Worm (Caenorhabditis elegans) whole organism, young adult: ENCODE data around the gene R11D1.13.

Experiments used
- C06A6.2 ChIP-seq: fragments of 200-800 bp; sonication (Bioruptor generic); conservative IDR thresholded peaks from 2 replicates; pipeline ENCODE4 v1.3.6; 2022; ENCODE audit warnings: missing genetic modification characterization, missing compliant biosample characterization
- C17E4.6 ChIP-seq: fragments of 200-800 bp; sonication (Bioruptor generic); IDR thresholded peaks from 2 replicates; pipeline ENCODE4 v1.3.6; 2022; ENCODE audit warnings: missing genetic modification reagents, missing genetic modification characterization, missing compliant biosample characterization
- F23B12.7 ChIP-seq: sonication (generic microtip); optimal IDR thresholded peaks from 2 replicates; lab custom pipeline; 2017; ENCODE audit warnings: missing genetic modification characterization, mild to moderate bottlenecking, missing compliant biosample characterization, antibody characterized with exemption, moderate library complexity; ENCODE audit not compliant: insufficient read depth
- F33H1.4 ChIP-seq: fragments of 200-800 bp; sonication (Bioruptor generic); IDR thresholded peaks from 2 replicates; pipeline ENCODE4 v1.3.6; 2022; ENCODE audit warnings: missing genetic modification reagents, missing genetic modification characterization, missing compliant biosample characterization
- F57A8.1 ChIP-seq: fragments of 200-800 bp; sonication (Bioruptor generic); optimal IDR thresholded peaks from 2 replicates; lab custom pipeline; 2018; ENCODE audit warnings: mild to moderate bottlenecking, missing genetic modification characterization, moderate library complexity, missing compliant biosample characterization
- T26A5.8 ChIP-seq: sonication (generic microtip); optimal IDR thresholded peaks from 2 replicates; lab custom pipeline; 2016; ENCODE audit warnings: missing genetic modification characterization, missing compliant biosample characterization
- Y67H2A.10 ChIP-seq: fragments of 200-800 bp; sonication (Bioruptor generic); conservative IDR thresholded peaks from 2 replicates; pipeline ENCODE4 v1.3.6; 2022; ENCODE audit warnings: missing genetic modification reagents, missing genetic modification characterization, missing compliant biosample characterization
- atf-7 ChIP-seq: sonication (generic microtip); optimal IDR thresholded peaks from 2 replicates; lab custom pipeline; 2017; ENCODE audit warnings: mild to moderate bottlenecking, missing genetic modification characterization, missing compliant biosample characterization
- bed-1 ChIP-seq: fragments of 200-800 bp; sonication (Bioruptor generic); IDR thresholded peaks from 2 replicates; pipeline ENCODE4 v1.3.6; 2022; ENCODE audit warnings: missing genetic modification reagents, missing genetic modification characterization, missing compliant biosample characterization
- ccch-3 ChIP-seq: fragments of 200-800 bp; sonication (Bioruptor generic); optimal IDR thresholded peaks from 2 replicates; lab custom pipeline; 2018; ENCODE audit warnings: mild to moderate bottlenecking, missing genetic modification characterization, missing compliant biosample characterization
- cebp-1 ChIP-seq, 2 experiments: fragments of 200-800 bp in 1 of 2; sonication (Bioruptor generic) in 1 of 2; sonication (generic microtip) in 1 of 2; IDR thresholded peaks in 1 of 2; optimal IDR thresholded peaks in 1 of 2; 2 replicates each; pipeline versions ENCODE4 v1.3.6 to Lab custom; 2017 to 2022; ENCODE audit warnings: missing compliant biosample characterization in 2 of 2, missing genetic modification characterization in 2 of 2, mild to moderate bottlenecking in 1 of 2, missing genetic modification reagents in 1 of 2, moderate library complexity in 1 of 2
- ceh-100 ChIP-seq: fragments of 200-800 bp; sonication (Bioruptor generic); IDR thresholded peaks from 2 replicates; pipeline ENCODE4 v1.3.6; 2022; ENCODE audit warnings: missing genetic modification reagents, missing genetic modification characterization, missing compliant biosample characterization
- ceh-40 ChIP-seq: fragments of 200-800 bp; sonication (Bioruptor generic); IDR thresholded peaks from 2 replicates; pipeline ENCODE4 v1.3.6; 2022; ENCODE audit warnings: missing genetic modification characterization, missing compliant biosample characterization
- chd-7 ChIP-seq: sonication (generic microtip); optimal IDR thresholded peaks from 2 replicates; lab custom pipeline; 2016; ENCODE audit warnings: mild to moderate bottlenecking, missing genetic modification characterization, moderate library complexity, missing compliant biosample characterization
- dox-1 ChIP-seq: fragments of 200-800 bp; sonication (Bioruptor generic); IDR thresholded peaks from 2 replicates; pipeline ENCODE4 v1.3.6; 2022; ENCODE audit warnings: missing genetic modification reagents, missing genetic modification characterization, missing compliant biosample characterization
- ekl-4 ChIP-seq: fragments of 200-800 bp; sonication (Bioruptor generic); IDR thresholded peaks from 2 replicates; pipeline ENCODE4 v1.3.6; 2022; ENCODE audit warnings: missing genetic modification reagents, missing genetic modification characterization, missing compliant biosample characterization
- fkh-3 ChIP-seq: sonication (generic microtip); optimal IDR thresholded peaks from 2 replicates; lab custom pipeline; 2016; ENCODE audit warnings: mild to moderate bottlenecking, missing genetic modification characterization, missing compliant biosample characterization
- hmg-20 ChIP-seq: fragments of 200-800 bp; sonication (Bioruptor generic); IDR thresholded peaks from 2 replicates; pipeline ENCODE4 v1.3.6; 2022; ENCODE audit warnings: missing genetic modification reagents, missing genetic modification characterization, missing compliant biosample characterization
- let-607 ChIP-seq, 2 experiments: fragments of 200-800 bp in 1 of 2; sonication (Bioruptor generic) in 1 of 2; sonication (generic microtip) in 1 of 2; optimal IDR thresholded peaks; 2 replicates each; lab custom pipeline; 2016 to 2018; ENCODE audit warnings: mild to moderate bottlenecking in 2 of 2, missing compliant biosample characterization in 2 of 2, missing genetic modification characterization in 2 of 2, moderate library complexity in 2 of 2, missing genotype in 1 of 2
- lin-40 ChIP-seq: sonication (generic microtip); optimal IDR thresholded peaks from 2 replicates; lab custom pipeline; 2016; ENCODE audit warnings: missing genetic modification characterization, mild to moderate bottlenecking, missing compliant biosample characterization, missing genotype, missing genetic modification reagents
- lsy-27 ChIP-seq: sonication (generic microtip); optimal IDR thresholded peaks from 2 replicates; lab custom pipeline; 2017; ENCODE audit warnings: missing genetic modification characterization, mild to moderate bottlenecking, missing compliant biosample characterization, antibody characterized with exemption, missing genotype, borderline replicate concordance; ENCODE audit not compliant: insufficient read depth
- madf-10 ChIP-seq: sonication (generic microtip); optimal IDR thresholded peaks from 2 replicates; lab custom pipeline; 2016; ENCODE audit warnings: mild to moderate bottlenecking, missing genetic modification characterization, missing compliant biosample characterization
- madf-6 ChIP-seq: fragments of 200-800 bp; sonication (Bioruptor generic); IDR thresholded peaks from 2 replicates; pipeline ENCODE4 v1.3.6; 2022; ENCODE audit warnings: missing genetic modification reagents, missing genetic modification characterization, missing compliant biosample characterization
- nfyb-1 ChIP-seq: fragments of 200-800 bp; sonication (Bioruptor generic); IDR thresholded peaks from 2 replicates; pipeline ENCODE4 v1.3.6; 2022; ENCODE audit warnings: missing genetic modification reagents, missing genetic modification characterization, missing compliant biosample characterization
- pbrm-1 ChIP-seq: fragments of 200-800 bp; sonication (Bioruptor generic); IDR thresholded peaks from 2 replicates; pipeline ENCODE4 v1.3.6; 2022; ENCODE audit warnings: missing genetic modification reagents, missing genetic modification characterization, missing compliant biosample characterization
- sdz-38 ChIP-seq: sonication (generic microtip); optimal IDR thresholded peaks from 2 replicates; lab custom pipeline; 2016; ENCODE audit warnings: missing genotype, missing genetic modification characterization, missing compliant biosample characterization
- snpc-3.4 ChIP-seq: sonication (generic microtip); optimal IDR thresholded peaks from 2 replicates; lab custom pipeline; 2017; ENCODE audit warnings: missing genetic modification characterization, mild to moderate bottlenecking, missing compliant biosample characterization, antibody characterized with exemption, moderate library complexity, missing genotype, missing genetic modification reagents
- snpc-4 ChIP-seq, 5 experiments: fragments of 150-350 bp in 1 of 5; sonication (generic microtip) in 4 of 5; optimal IDR thresholded peaks; 2 replicates each; lab custom pipeline; 2014 to 2018; ENCODE audit warnings: missing genetic modification characterization in 5 of 5, missing biosample characterization in 3 of 5, antibody characterized with exemption in 2 of 5, mild to moderate bottlenecking in 2 of 5, missing compliant biosample characterization in 2 of 5, missing genotype in 2 of 5, moderate library complexity in 2 of 5, missing genetic modification reagents in 1 of 5
- tbp1 ChIP-seq: fragments of 200-800 bp; sonication (Bioruptor generic); optimal IDR thresholded peaks from 2 replicates; lab custom pipeline; 2018; ENCODE audit warnings: mild to moderate bottlenecking, missing genetic modification characterization, missing compliant biosample characterization
- zfh-2 ChIP-seq: fragments of 200-800 bp; sonication (Bioruptor generic); conservative IDR thresholded peaks from 2 replicates; pipeline ENCODE4 v1.3.6; 2022; ENCODE audit warnings: missing genetic modification reagents, missing genetic modification characterization, missing compliant biosample characterization
- ztf-22 ChIP-seq: fragments of 200-800 bp; sonication (Bioruptor generic); optimal IDR thresholded peaks from 2 replicates; lab custom pipeline; 2018; ENCODE audit warnings: mild to moderate bottlenecking, missing genetic modification characterization, moderate library complexity, missing compliant biosample characterization
- ztf-25 ChIP-seq: fragments of 200-800 bp; sonication (Bioruptor generic); IDR thresholded peaks from 2 replicates; pipeline ENCODE4 v1.3.6; 2022; ENCODE audit warnings: missing genetic modification reagents, missing genetic modification characterization, missing compliant biosample characterization
- ztf-26 ChIP-seq: sonication (generic microtip); optimal IDR thresholded peaks from 2 replicates; lab custom pipeline; 2017; ENCODE audit warnings: missing genetic modification characterization, missing compliant biosample characterization
- ztf-6 ChIP-seq: fragments of 200-800 bp; sonication (Bioruptor generic); IDR thresholded peaks from 2 replicates; pipeline ENCODE4 v1.3.6; 2022; ENCODE audit warnings: missing genetic modification reagents, missing genetic modification characterization, missing compliant biosample characterization

R11D1.13 gene

ce11 chrV:12749558-12749957 is 22.6 kb downstream of the R11D1.13 start:
- no peak for TF ChIP-seq pbrm-1
- no peak for TF ChIP-seq atf-7
- TF ChIP-seq C17E4.6 (GFP tag; lab: Robert Waterston, UW) = no peak
- no peak for TF ChIP-seq ccch-3 (GFP tag; lab: Kevin White, UChicago)
- TF ChIP-seq F23B12.7 (tag; lab: Kevin White, UChicago) = no peak
- TF ChIP-seq F33H1.4 (GFP tag; lab: Robert Waterston, UW) = no peak
- TF ChIP-seq fkh-3 (tag; lab: Kevin White, UChicago) = no peak
- TF ChIP-seq let-607 (tag; optimal IDR thresholded peaks at IDR 0.05; lab: Kevin White, UChicago) = no peak
- no peak for TF ChIP-seq Y67H2A.10
- TF ChIP-seq F57A8.1 = no peak
- no peak for TF ChIP-seq ceh-100 (GFP tag; lab: Robert Waterston, UW)
- no peak for TF ChIP-seq nfyb-1
- no peak for TF ChIP-seq madf-6 (GFP tag; lab: Robert Waterston, UW)
- no peak for TF ChIP-seq snpc-4 (GFP tag; optimal IDR thresholded peaks at IDR 0.05; lab: Kevin White, UChicago)
- no peak for TF ChIP-seq snpc-4 (tag; optimal IDR thresholded peaks at IDR 0.05; lab: Kevin White, UChicago)
- no peak for TF ChIP-seq cebp-1 (GFP tag; IDR thresholded peaks at IDR 0.05; lab: Robert Waterston, UW)
- no peak for TF ChIP-seq cebp-1 (tag; optimal IDR thresholded peaks at IDR 0.05; lab: Kevin White, UChicago)
- TF ChIP-seq snpc-3.4 (tag; lab: Kevin White, UChicago) = no peak
- TF ChIP-seq C06A6.2 (GFP tag; lab: Robert Waterston, UW) = no peak

ce11 chrV:12751495-12752050 is 24.6 kb downstream of the R11D1.13 start, which contains the start of gene C15C8.6:
TSS of gene C15C8.6 (minus strand) at chrV:12751545.
- TF ChIP-seq snpc-4 (GFP tag; optimal IDR thresholded peaks at IDR 0.05; lab: Kevin White, UChicago) = no peak
- no peak for TF ChIP-seq snpc-4 (tag; optimal IDR thresholded peaks at IDR 0.05; lab: Kevin White, UChicago)
- TF ChIP-seq ztf-26 (tag; lab: Kevin White, UChicago) = no peak
- no peak for TF ChIP-seq ztf-25 (GFP tag; lab: Robert Waterston, UW)
- TF ChIP-seq zfh-2 (GFP tag; lab: Robert Waterston, UW) = no peak
- TF ChIP-seq T26A5.8 = no peak
- TF ChIP-seq bed-1 (GFP tag; lab: Robert Waterston, UW) = no peak
- no peak for TF ChIP-seq tbp1 (GFP tag; lab: Kevin White, UChicago)
- no peak for TF ChIP-seq ztf-6
- TF ChIP-seq ceh-40 = no peak
- no peak for TF ChIP-seq fkh-3 (tag; lab: Kevin White, UChicago)
- TF ChIP-seq chd-7 (tag; lab: Kevin White, UChicago) = no peak
- TF ChIP-seq ekl-4 (GFP tag; lab: Robert Waterston, UW) = no peak
- no peak for TF ChIP-seq atf-7
- no peak for TF ChIP-seq sdz-38
- no peak for TF ChIP-seq Y67H2A.10
- TF ChIP-seq nfyb-1 = no peak
- no peak for TF ChIP-seq ztf-22 (GFP tag; lab: Kevin White, UChicago)
- no peak for TF ChIP-seq dox-1 (GFP tag; lab: Robert Waterston, UW)
- no peak for TF ChIP-seq lsy-27
- TF ChIP-seq lin-40 (tag; lab: Kevin White, UChicago) = no peak

- TF ChIP-seq hmg-20 (GFP tag; lab: Robert Waterston, UW) (no peak), madf-10 (tag; lab: Kevin White, UChicago) (no peak)
- TF ChIP-seq, all 124 proteins: peak for 0
Observed at ce11 chrV:12752407-12752806, 25.5 kb downstream of the R11D1.13 start, which contains the start of gene C15C8.8. TSS of gene C15C8.8 (minus strand) at chrV:12752507.
